Fruit fly (Drosophila melanogaster) whole organism, embryonic: ENCODE data around the gene alphaCOP.

Experiments
- Abd-B ChIP-seq: fragments of 200-800 bp; sonication (Bioruptor generic); optimal IDR thresholded peaks from 2 replicates; lab custom pipeline; 2018; ENCODE audit warnings: missing biosample characterization, mild to moderate bottlenecking, missing genetic modification characterization, moderate library complexity
- Atf3 ChIP-seq: fragments of 200-800 bp; sonication (Bioruptor generic); optimal IDR thresholded peaks from 3 replicates; lab custom pipeline; 2016; ENCODE audit warnings: missing biosample characterization, missing genetic modification characterization
- Blimp-1 ChIP-seq: fragments of 200-800 bp; sonication (Bioruptor generic); optimal IDR thresholded peaks from 3 replicates; lab custom pipeline; 2018; ENCODE audit warnings: missing biosample characterization, missing genetic modification characterization, mild to moderate bottlenecking, moderate library complexity, missing genetic modification reagents
- C15 ChIP-seq: fragments of 200-800 bp; sonication (Bioruptor generic); IDR thresholded peaks from 3 replicates; pipeline ENCODE4 v1.3.6; 2022; ENCODE audit warnings: missing biosample characterization, missing genetic modification characterization
- CG1024 ChIP-seq: fragments of 200-800 bp; sonication (Bioruptor generic); IDR thresholded peaks from 2 replicates; pipeline ENCODE4 v1.3.6; 2022; ENCODE audit warnings: missing biosample characterization, missing genetic modification characterization
- CG11695 ChIP-seq: fragments of 200-800 bp; sonication (Bioruptor generic); IDR thresholded peaks from 3 replicates; pipeline ENCODE4 v1.3.6; 2022; ENCODE audit warnings: missing biosample characterization, missing genetic modification characterization
- CG15073 ChIP-seq: fragments of 200-800 bp; sonication (Bioruptor generic); optimal IDR thresholded peaks from 2 replicates; lab custom pipeline; 2016; ENCODE audit warnings: missing biosample characterization, missing genetic modification characterization
- CG15696 ChIP-seq: fragments of 200-800 bp; sonication (Bioruptor generic); optimal IDR thresholded peaks from 2 replicates; lab custom pipeline; 2019; ENCODE audit warnings: missing biosample characterization, mild to moderate bottlenecking, missing genetic modification characterization, moderate library complexity
- CG1602 ChIP-seq: fragments of 200-800 bp; sonication (Bioruptor generic); optimal IDR thresholded peaks from 3 replicates; lab custom pipeline; 2016; ENCODE audit warnings: missing biosample characterization, missing genetic modification characterization
- CG17186 ChIP-seq: fragments of 200-800 bp; sonication (Bioruptor generic); optimal IDR thresholded peaks from 3 replicates; lab custom pipeline; 2017; ENCODE audit warnings: missing biosample characterization, missing genetic modification reagents, missing genetic modification characterization
- CG1792 ChIP-seq: fragments of 200-800 bp; sonication (Bioruptor generic); optimal IDR thresholded peaks from 2 replicates; lab custom pipeline; 2016; ENCODE audit warnings: missing biosample characterization, missing genetic modification characterization
- CG18619 ChIP-seq: fragments of 200-800 bp; sonication (Bioruptor generic); optimal IDR thresholded peaks from 3 replicates; lab custom pipeline; 2017; ENCODE audit warnings: missing biosample characterization, mild to moderate bottlenecking, missing genetic modification characterization
- CG31365 ChIP-seq: fragments of 200-800 bp; sonication (Bioruptor generic); optimal IDR thresholded peaks from 2 replicates; lab custom pipeline; 2018; ENCODE audit warnings: missing biosample characterization, mild to moderate bottlenecking, missing genetic modification characterization
- CG3163 ChIP-seq: fragments of 200-800 bp; sonication (Bioruptor generic); optimal IDR thresholded peaks from 3 replicates; lab custom pipeline; 2016; ENCODE audit warnings: missing biosample characterization, missing genetic modification characterization
- CG33213 ChIP-seq: fragments of 200-800 bp; sonication (Bioruptor generic); optimal IDR thresholded peaks from 3 replicates; lab custom pipeline; 2016; ENCODE audit warnings: missing biosample characterization, missing genetic modification characterization
- CG43689 ChIP-seq: fragments of 200-800 bp; sonication (Bioruptor generic); IDR thresholded peaks from 2 replicates; pipeline ENCODE4 v1.3.6; 2022; ENCODE audit warnings: missing biosample characterization, missing genetic modification characterization
- CG4820 ChIP-seq: fragments of 200-800 bp; sonication (Bioruptor generic); optimal IDR thresholded peaks from 3 replicates; lab custom pipeline; 2016; ENCODE audit warnings: missing biosample characterization, missing genetic modification characterization
- CG8478 ChIP-seq: fragments of >200 bp; optimal IDR thresholded peaks from 2 replicates; lab custom pipeline; 2018
- CG8924 ChIP-seq: fragments of 200-800 bp; optimal IDR thresholded peaks from 3 replicates; lab custom pipeline; 2019; ENCODE audit warnings: missing biosample characterization, mild to moderate bottlenecking, missing genetic modification characterization, moderate library complexity
- CG9817 ChIP-seq: fragments of 200-800 bp; sonication (Bioruptor generic); optimal IDR thresholded peaks from 2 replicates; lab custom pipeline; 2018; ENCODE audit warnings: missing biosample characterization, mild to moderate bottlenecking, missing genetic modification characterization, moderate library complexity
- CHES-1-like ChIP-seq: fragments of 200-800 bp; sonication (Bioruptor generic); optimal IDR thresholded peaks from 2 replicates; lab custom pipeline; 2016; ENCODE audit warnings: missing biosample characterization, missing genetic modification characterization
- Dad ChIP-seq: fragments of 200-800 bp; sonication (Bioruptor generic); optimal IDR thresholded peaks from 3 replicates; lab custom pipeline; 2016; ENCODE audit warnings: missing biosample characterization, missing genetic modification characterization
- Dip2 ChIP-seq: fragments of 200-800 bp; sonication (Bioruptor generic); IDR thresholded peaks from 2 replicates; pipeline ENCODE4 v1.3.6; 2022; ENCODE audit warnings: missing biosample characterization, missing genetic modification characterization
- Eip74EF ChIP-seq, 2 experiments: fragments of 200-800 bp in 1 of 2; fragments of >200 bp in 1 of 2; sonication (Bioruptor generic) in 1 of 2; optimal IDR thresholded peaks; 2 replicates each; lab custom pipeline; 2017 to 2019; ENCODE audit warnings: missing biosample characterization in 2 of 2, missing genetic modification characterization in 2 of 2, mild to moderate bottlenecking in 1 of 2, moderate library complexity in 1 of 2
- Fer3 ChIP-seq: fragments of 200-800 bp; sonication (Bioruptor generic); optimal IDR thresholded peaks from 2 replicates; lab custom pipeline; 2018; ENCODE audit warnings: missing biosample characterization, mild to moderate bottlenecking, missing genetic modification characterization, moderate library complexity
- HLH3B ChIP-seq: fragments of 200-800 bp; sonication (Bioruptor generic); IDR thresholded peaks from 2 replicates; pipeline ENCODE4 v1.3.6; 2022; ENCODE audit warnings: missing biosample characterization, missing genetic modification characterization
- HLH54F ChIP-seq: fragments of 200-800 bp; sonication (Bioruptor generic); optimal IDR thresholded peaks from 3 replicates; lab custom pipeline; 2016; ENCODE audit warnings: missing biosample characterization, missing genetic modification characterization
- Jarid2 ChIP-seq: fragments of 200-800 bp; sonication (Bioruptor generic); optimal IDR thresholded peaks from 3 replicates; lab custom pipeline; 2017; ENCODE audit warnings: mild to moderate bottlenecking, missing biosample characterization, missing genetic modification reagents, missing genetic modification characterization
- TFAM ChIP-seq: fragments of 200-800 bp; sonication (Bioruptor generic); optimal IDR thresholded peaks from 2 replicates; lab custom pipeline; 2017; ENCODE audit warnings: missing biosample characterization, missing genetic modification characterization, inconsistent platforms
- YL-1 ChIP-seq: fragments of 200-800 bp; sonication (Bioruptor generic); optimal IDR thresholded peaks from 3 replicates; lab custom pipeline; 2017; ENCODE audit warnings: missing biosample characterization, mild to moderate bottlenecking, missing genetic modification characterization
- ab ChIP-seq: fragments of 200-800 bp; sonication (Bioruptor generic); optimal IDR thresholded peaks from 2 replicates; lab custom pipeline; 2016; ENCODE audit warnings: missing biosample characterization, missing genetic modification characterization
- cad ChIP-seq: fragments of >200 bp; optimal IDR thresholded peaks from 2 replicates; lab custom pipeline; 2017; ENCODE audit warnings: missing biosample characterization, missing genetic modification characterization
- caup ChIP-seq: fragments of 200-800 bp; sonication (Bioruptor generic); optimal IDR thresholded peaks from 3 replicates; lab custom pipeline; 2017; ENCODE audit warnings: missing biosample characterization, mild to moderate bottlenecking, missing genetic modification characterization, moderate library complexity; ENCODE audit not compliant: severe bottlenecking
- chif ChIP-seq, 2 experiments: fragments of 200-800 bp; sonication (Bioruptor generic); optimal IDR thresholded peaks; 3 replicates each; lab custom pipeline; 2016; ENCODE audit warnings: missing biosample characterization in 2 of 2, missing genetic modification characterization in 2 of 2
- chinmo ChIP-seq: fragments of 200-800 bp; sonication (Bioruptor generic); IDR thresholded peaks from 4 replicates; pipeline ENCODE4 v1.3.6; 2022; ENCODE audit warnings: missing biosample characterization, missing genetic modification characterization; ENCODE audit not compliant: partially characterized antibody
- dmrt11E ChIP-seq: fragments of 200-800 bp; sonication (Bioruptor generic); optimal IDR thresholded peaks from 3 replicates; lab custom pipeline; 2018; ENCODE audit warnings: missing biosample characterization, mild to moderate bottlenecking, missing genetic modification characterization, moderate library complexity
- emc ChIP-seq: fragments of 200-800 bp; sonication (Bioruptor generic); optimal IDR thresholded peaks from 2 replicates; lab custom pipeline; 2016; ENCODE audit warnings: missing biosample characterization, missing genetic modification characterization
- fd102C ChIP-seq: fragments of 200-800 bp; sonication (Bioruptor generic); optimal IDR thresholded peaks from 2 replicates; lab custom pipeline; 2018; ENCODE audit warnings: missing biosample characterization, mild to moderate bottlenecking, missing genetic modification characterization, moderate library complexity
- gsb ChIP-seq: fragments of 200-800 bp; sonication (Bioruptor generic); IDR thresholded peaks from 2 replicates; pipeline ENCODE4 v1.3.6; 2022; ENCODE audit warnings: missing biosample characterization, missing genetic modification characterization
- hkb ChIP-seq, 2 experiments: fragments of 200-800 bp in 1 of 2; fragments of >200 bp in 1 of 2; sonication (Bioruptor generic) in 1 of 2; IDR thresholded peaks in 1 of 2; optimal IDR thresholded peaks in 1 of 2; 2 replicates each; pipeline versions ENCODE4 v1.3.6 to Lab custom; 2017 to 2022; ENCODE audit warnings: missing biosample characterization in 1 of 2, missing genetic modification characterization in 1 of 2
- klu ChIP-seq: fragments of 200-800 bp; sonication (Bioruptor generic); IDR thresholded peaks from 2 replicates; pipeline ENCODE4 v1.3.6; 2022; ENCODE audit warnings: missing biosample characterization, missing genetic modification characterization
- nom ChIP-seq: fragments of 200-800 bp; sonication (Bioruptor generic); optimal IDR thresholded peaks from 2 replicates; lab custom pipeline; 2017; ENCODE audit warnings: missing biosample characterization, missing genetic modification characterization, mild to moderate bottlenecking, moderate library complexity, missing genetic modification reagents
- org-1 ChIP-seq: fragments of 200-800 bp; sonication (Bioruptor generic); optimal IDR thresholded peaks from 2 replicates; lab custom pipeline; 2017; ENCODE audit warnings: missing biosample characterization, missing genetic modification characterization
- p53 ChIP-seq: fragments of 200-800 bp; sonication (Bioruptor generic); optimal IDR thresholded peaks from 2 replicates; lab custom pipeline; 2016; ENCODE audit warnings: missing biosample characterization, missing genetic modification characterization
- prd ChIP-seq, 3 experiments: fragments of >200 bp in 2 of 3; fragments of 200-800 bp in 1 of 3; sonication (Bioruptor generic) in 1 of 3; optimal IDR thresholded peaks in 2 of 3; IDR thresholded peaks in 1 of 3; 2 replicates in 2 of 3; 3 replicates in 1 of 3; pipeline versions ENCODE4 v1.3.6 to Lab custom; 2017 to 2022; ENCODE audit warnings: missing biosample characterization in 1 of 3, missing genetic modification characterization in 1 of 3
- sna ChIP-seq: fragments of 200-800 bp; sonication (Bioruptor generic); IDR thresholded peaks from 2 replicates; pipeline ENCODE4 v1.3.6; 2022; ENCODE audit warnings: missing biosample characterization, missing genetic modification characterization; ENCODE audit not compliant: partially characterized antibody
- sr ChIP-seq: fragments of 200-800 bp; sonication (Bioruptor generic); IDR thresholded peaks from 3 replicates; pipeline ENCODE4 v1.3.6; 2022; ENCODE audit warnings: missing biosample characterization, missing genetic modification characterization
- tx ChIP-seq: fragments of 200-800 bp; sonication (Bioruptor generic); optimal IDR thresholded peaks from 2 replicates; lab custom pipeline; 2016; ENCODE audit warnings: missing biosample characterization, missing genetic modification characterization
- unc-4 ChIP-seq: fragments of 200-800 bp; sonication (Bioruptor generic); IDR thresholded peaks from 2 replicates; pipeline ENCODE4 v1.3.6; 2022; ENCODE audit warnings: missing biosample characterization, missing genetic modification characterization; ENCODE audit not compliant: partially characterized antibody
- yki ChIP-seq: fragments of >200 bp; optimal IDR thresholded peaks from 3 replicates; lab custom pipeline; 2018

Gene alphaCOP

DNA sequence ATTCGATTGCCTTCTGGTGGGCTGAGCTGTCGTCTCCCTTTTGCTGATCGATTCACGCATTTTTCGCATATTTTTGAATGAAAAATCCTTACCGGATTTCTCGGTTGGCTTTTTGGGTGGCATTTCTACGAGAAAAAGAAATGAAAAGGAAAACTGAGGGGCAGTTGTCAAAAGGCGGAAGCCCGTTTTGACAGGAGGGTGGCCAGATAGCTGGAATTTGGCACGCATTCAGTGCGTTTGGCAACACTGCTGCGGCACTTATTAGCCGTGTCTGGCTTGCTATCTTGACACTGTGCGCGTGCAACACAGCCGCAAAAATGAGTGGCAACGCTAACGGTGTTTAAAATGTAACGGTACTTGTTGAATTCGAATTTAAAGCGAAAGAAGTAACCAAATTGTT, 23.5 kb upstream of the alphaCOP start, which contains the start of gene RpL23A (continued):
- TF ChIP-seq CG9817 (tag; lab: Kevin White, UChicago) (peak; percentile 96), CG33213 (peak; percentile 99), CG18619 (GFP tag; lab: Kevin White, UChicago) (peak; percentile 98), C15 (GFP tag; lab: Robert Waterston, UW) (peak; percentile 91), nom (GFP tag; lab: Kevin White, UChicago) (peak; percentile 82), TFAM (peak; percentile 83), CG1024 (peak; percentile 87), emc (GFP tag; lab: Kevin White, UChicago) (peak; percentile 97), yki (no peak), CG11695 (GFP tag; lab: Robert Waterston, UW) (peak; percentile 88), cad (GFP tag; lab: Kevin White, UChicago) (no peak), CG15696 (tag; lab: Kevin White, UChicago) (peak; percentile 71), Eip74EF (GFP tag; optimal IDR thresholded peaks at IDR 0.05; lab: Kevin White, UChicago) (peak in 1 of 2 experiments; percentile 70), CG3163 (peak; percentile 90), p53 (GFP tag; lab: Kevin White, UChicago) (peak; percentile 97), ab (GFP tag; lab: Kevin White, UChicago) (peak; percentile 81), CG31365 (peak; percentile 81), chif (GFP tag; optimal IDR thresholded peaks at IDR 0.05; lab: Kevin White, UChicago) (peak; percentile 95 to 96), org-1 (peak; percentile 93), CG17186 (peak; percentile 97), CG1602 (GFP tag; lab: Kevin White, UChicago) (peak; percentile 88), YL-1 (GFP tag; lab: Kevin White, UChicago) (peak; percentile 98), HLH3B (GFP tag; lab: Robert Waterston, UW) (peak; percentile 92), sna (GFP tag; lab: Robert Waterston, UW) (peak; percentile 49; the same call in 1 of the 2 replicates), hkb (optimal IDR thresholded peaks at IDR 0.05; lab: Kevin White, UChicago) (peak; percentile 94), hkb (GFP tag; IDR thresholded peaks at IDR 0.05; lab: Robert Waterston, UW) (peak; percentile 91), klu (GFP tag; lab: Robert Waterston, UW) (peak; percentile 88), unc-4 (peak; percentile 48), tx (GFP tag; lab: Kevin White, UChicago) (peak; percentile 92), Dad (GFP tag; lab: Kevin White, UChicago) (peak; percentile 98), gsb (GFP tag; lab: Robert Waterston, UW) (peak; percentile 88), Fer3 (tag; lab: Kevin White, UChicago) (peak; percentile 94), CG8924 (tag; lab: Kevin White, UChicago) (peak; percentile 86), dmrt11E (tag; lab: Kevin White, UChicago) (peak; percentile 86), Jarid2 (GFP tag; lab: Kevin White, UChicago) (peak; percentile 85), HLH54F (peak; percentile 96), Abd-B (GFP tag; lab: Kevin White, UChicago) (peak; percentile 85), CG43689 (GFP tag; lab: Robert Waterston, UW) (peak; percentile 90), sr (peak; percentile 92), caup (GFP tag; lab: Kevin White, UChicago) (peak; percentile 99), CG8478 (lab: Kevin White, UChicago) (peak; percentile 54), Dip2 (GFP tag; lab: Robert Waterston, UW) (no peak), prd (optimal IDR thresholded peaks at IDR 0.05; lab: Kevin White, UChicago) (no peak), prd (GFP tag; IDR thresholded peaks at IDR 0.05; lab: Robert Waterston, UW) (peak; percentile 89), CHES-1-like (GFP tag; lab: Kevin White, UChicago) (peak; percentile 98), Blimp-1 (peak; percentile 90), CG15073 (GFP tag; lab: Kevin White, UChicago) (peak; percentile 22), CG1792 (GFP tag; lab: Kevin White, UChicago) (peak; percentile 96), Atf3 (GFP tag; lab: Kevin White, UChicago) (peak; percentile 95), chinmo (no peak), CG4820 (peak; percentile 90), fd102C (peak; percentile 93)
